Fruit fly (Drosophila melanogaster) whole organism, embryonic: ENCODE data around the gene CG33158.
A peak's percentile ranks its signal among the peaks of the same experiment; 100 is the strongest.

Source experiments
- ATbp ChIP-seq: fragments of 200-800 bp; sonication (Bioruptor generic); optimal IDR thresholded peaks from 2 replicates; lab custom pipeline; 2017; ENCODE audit warnings: missing biosample characterization, mild to moderate bottlenecking, missing genetic modification characterization, missing genetic modification reagents
- Asciz ChIP-seq: fragments of 200-800 bp; sonication (Bioruptor generic); optimal IDR thresholded peaks from 2 replicates; lab custom pipeline; 2017; ENCODE audit warnings: missing biosample characterization, mild to moderate bottlenecking, missing genetic modification characterization, missing genetic modification reagents
- Blimp-1 ChIP-seq: fragments of 200-800 bp; sonication (Bioruptor generic); optimal IDR thresholded peaks from 3 replicates; lab custom pipeline; 2018; ENCODE audit warnings: missing biosample characterization, missing genetic modification characterization, mild to moderate bottlenecking, moderate library complexity, missing genetic modification reagents
- CG10565 ChIP-seq: fragments of 200-800 bp; sonication (Bioruptor generic); optimal IDR thresholded peaks from 3 replicates; lab custom pipeline; 2016; ENCODE audit warnings: missing biosample characterization, mild to moderate bottlenecking, missing genetic modification characterization
- CG10979 ChIP-seq: fragments of 200-800 bp; sonication (Bioruptor generic); optimal IDR thresholded peaks from 2 replicates; lab custom pipeline; 2018; ENCODE audit warnings: missing biosample characterization, mild to moderate bottlenecking, missing genetic modification characterization, moderate library complexity
- CG11456 ChIP-seq: fragments of 200-800 bp; sonication (Bioruptor generic); IDR thresholded peaks from 3 replicates; pipeline ENCODE4 v1.3.6; 2022; ENCODE audit warnings: missing biosample characterization, missing genetic modification characterization
- CG12071 ChIP-seq: fragments of 200-800 bp; sonication (Bioruptor generic); optimal IDR thresholded peaks from 3 replicates; lab custom pipeline; 2018; ENCODE audit warnings: missing biosample characterization, mild to moderate bottlenecking, missing genetic modification characterization
- CG12744 ChIP-seq: fragments of 200-800 bp; sonication (Bioruptor generic); optimal IDR thresholded peaks from 2 replicates; lab custom pipeline; 2016; ENCODE audit warnings: missing biosample characterization, missing genetic modification characterization
- CG14710 ChIP-seq: fragments of 200-800 bp; sonication (Bioruptor generic); optimal IDR thresholded peaks from 3 replicates; lab custom pipeline; 2019; ENCODE audit warnings: missing biosample characterization, mild to moderate bottlenecking, missing genetic modification characterization, moderate library complexity
- CG15073 ChIP-seq: fragments of 200-800 bp; sonication (Bioruptor generic); optimal IDR thresholded peaks from 2 replicates; lab custom pipeline; 2016; ENCODE audit warnings: missing biosample characterization, missing genetic modification characterization
- CG1529 ChIP-seq: fragments of 200-800 bp; sonication (Bioruptor generic); optimal IDR thresholded peaks from 3 replicates; lab custom pipeline; 2018; ENCODE audit warnings: missing biosample characterization, missing genetic modification characterization
- CG15514 ChIP-seq: fragments of 200-800 bp; sonication (Bioruptor generic); optimal IDR thresholded peaks from 3 replicates; lab custom pipeline; 2017; ENCODE audit warnings: missing biosample characterization, missing genetic modification characterization, mild to moderate bottlenecking, moderate library complexity, missing genetic modification reagents
- CG1603 ChIP-seq: fragments of 200-800 bp; sonication (Bioruptor generic); optimal IDR thresholded peaks from 2 replicates; lab custom pipeline; 2019; ENCODE audit warnings: missing biosample characterization, mild to moderate bottlenecking, missing genetic modification characterization, moderate library complexity
- CG17361 ChIP-seq: fragments of 200-800 bp; sonication (Bioruptor generic); IDR thresholded peaks from 3 replicates; pipeline ENCODE4 v1.3.6; 2022; ENCODE audit warnings: missing biosample characterization, missing genetic modification characterization
- CG17568 ChIP-seq: fragments of 200-800 bp; sonication (Bioruptor generic); optimal IDR thresholded peaks from 2 replicates; lab custom pipeline; 2018; ENCODE audit warnings: missing biosample characterization, mild to moderate bottlenecking, missing genetic modification characterization, moderate library complexity
- CG18262 ChIP-seq: fragments of 200-800 bp; optimal IDR thresholded peaks from 3 replicates; lab custom pipeline; 2019; ENCODE audit warnings: missing biosample characterization, mild to moderate bottlenecking, missing genetic modification characterization, moderate library complexity
- CG2678 ChIP-seq: fragments of 200-800 bp; sonication (Bioruptor generic); optimal IDR thresholded peaks from 3 replicates; lab custom pipeline; 2019; ENCODE audit warnings: missing biosample characterization, mild to moderate bottlenecking, missing genetic modification characterization, moderate library complexity
- CG31388 ChIP-seq: fragments of 200-800 bp; sonication (Bioruptor generic); optimal IDR thresholded peaks from 2 replicates; lab custom pipeline; 2016; ENCODE audit warnings: missing biosample characterization, missing genetic modification characterization
- CG33557 ChIP-seq: fragments of 200-800 bp; sonication (Bioruptor generic); optimal IDR thresholded peaks from 2 replicates; lab custom pipeline; 2019; ENCODE audit warnings: missing biosample characterization, mild to moderate bottlenecking, missing genetic modification characterization, moderate library complexity
- CG4707 ChIP-seq: fragments of 200-800 bp; sonication (Bioruptor generic); optimal IDR thresholded peaks from 2 replicates; lab custom pipeline; 2018; ENCODE audit warnings: missing biosample characterization, mild to moderate bottlenecking, missing genetic modification characterization, moderate library complexity
- CG6813 ChIP-seq: fragments of 200-800 bp; sonication (Bioruptor generic); optimal IDR thresholded peaks from 2 replicates; lab custom pipeline; 2017; ENCODE audit warnings: missing biosample characterization, missing genetic modification characterization, mild to moderate bottlenecking, moderate library complexity, missing genetic modification reagents
- CG8388 ChIP-seq: fragments of 200-800 bp; sonication (Bioruptor generic); optimal IDR thresholded peaks from 2 replicates; lab custom pipeline; 2019; ENCODE audit warnings: missing biosample characterization, mild to moderate bottlenecking, missing genetic modification characterization, moderate library complexity
- CkIIα-i1 ChIP-seq: fragments of 200-800 bp; sonication (Bioruptor generic); IDR thresholded peaks from 2 replicates; pipeline ENCODE4 v1.3.6; 2022; ENCODE audit warnings: missing biosample characterization, missing genetic modification characterization
- CoRest ChIP-seq: fragments of 200-800 bp; sonication (Bioruptor generic); optimal IDR thresholded peaks from 3 replicates; lab custom pipeline; 2018; ENCODE audit warnings: missing biosample characterization, mild to moderate bottlenecking, missing genetic modification characterization, moderate library complexity
- Dbx ChIP-seq: fragments of 200-800 bp; sonication (Bioruptor generic); IDR thresholded peaks from 3 replicates; pipeline ENCODE4 v1.3.6; 2022; ENCODE audit warnings: missing biosample characterization, missing genetic modification characterization
- Deaf1 ChIP-seq: fragments of 200-800 bp; optimal IDR thresholded peaks from 3 replicates; lab custom pipeline; 2019; ENCODE audit warnings: missing biosample characterization, mild to moderate bottlenecking, missing genetic modification characterization, moderate library complexity
- Ets65A ChIP-seq: fragments of 200-800 bp; sonication (Bioruptor generic); peaks from one replicate; lab custom pipeline; 2016; ENCODE audit warnings: missing biosample characterization, missing genetic modification characterization
- GATAe ChIP-seq: fragments of 200-800 bp; sonication (Bioruptor generic); conservative IDR thresholded peaks from 2 replicates; pipeline ENCODE4 v1.3.6; 2022; ENCODE audit warnings: missing biosample characterization, missing genetic modification characterization
- Gsc ChIP-seq: fragments of 200-800 bp; sonication (Bioruptor generic); IDR thresholded peaks from 2 replicates; pipeline ENCODE4 v1.3.6; 2022; ENCODE audit warnings: missing biosample characterization, missing genetic modification characterization
- Hey ChIP-seq: fragments of 200-800 bp; sonication (Bioruptor generic); optimal IDR thresholded peaks from 3 replicates; lab custom pipeline; 2018; ENCODE audit warnings: missing biosample characterization, mild to moderate bottlenecking, missing genetic modification characterization
- Scr ChIP-seq: fragments of 200-800 bp; sonication (Bioruptor generic); IDR thresholded peaks from 2 replicates; pipeline ENCODE4 v1.3.6; 2022; ENCODE audit warnings: missing biosample characterization, missing genetic modification characterization; ENCODE audit not compliant: partially characterized antibody
- Xrp1 ChIP-seq: fragments of 200-800 bp; sonication (Bioruptor generic); IDR thresholded peaks from 2 replicates; pipeline ENCODE4 v1.3.6; 2022; ENCODE audit warnings: missing biosample characterization, missing genetic modification characterization
- az2 ChIP-seq: fragments of 200-800 bp; sonication (Bioruptor generic); optimal IDR thresholded peaks from 3 replicates; lab custom pipeline; 2016; ENCODE audit warnings: missing biosample characterization, missing genetic modification characterization
- bab2 ChIP-seq: fragments of 200-800 bp; sonication (Bioruptor generic); optimal IDR thresholded peaks from 2 replicates; lab custom pipeline; 2016; ENCODE audit warnings: missing biosample characterization, missing genetic modification characterization
- bsh ChIP-seq, 2 experiments: fragments of 200-800 bp; sonication (Bioruptor generic); optimal IDR thresholded peaks; 2 replicates each; lab custom pipeline; 2017 to 2018; ENCODE audit warnings: mild to moderate bottlenecking in 2 of 2, missing biosample characterization in 2 of 2, missing genetic modification characterization in 2 of 2, moderate library complexity in 1 of 2
- dysf ChIP-seq: fragments of 200-800 bp; sonication (Bioruptor generic); IDR thresholded peaks from 3 replicates; pipeline ENCODE4 v1.3.6; 2022; ENCODE audit warnings: missing biosample characterization, missing genetic modification characterization
- gem ChIP-seq: fragments of 200-800 bp; sonication (Bioruptor generic); optimal IDR thresholded peaks from 2 replicates; lab custom pipeline; 2019; ENCODE audit warnings: missing biosample characterization, mild to moderate bottlenecking, missing genetic modification characterization, moderate library complexity
- grau ChIP-seq: fragments of 200-800 bp; optimal IDR thresholded peaks from 3 replicates; lab custom pipeline; 2019; ENCODE audit warnings: missing biosample characterization, mild to moderate bottlenecking, missing genetic modification characterization, moderate library complexity
- kni ChIP-seq: fragments of 200-800 bp; sonication (Bioruptor generic); optimal IDR thresholded peaks from 3 replicates; lab custom pipeline; 2017; ENCODE audit warnings: mild to moderate bottlenecking, missing biosample characterization, missing genetic modification reagents, missing genetic modification characterization
- lab ChIP-seq: fragments of 200-800 bp; sonication (Bioruptor generic); optimal IDR thresholded peaks from 3 replicates; lab custom pipeline; 2017; ENCODE audit warnings: missing biosample characterization, missing genetic modification characterization, mild to moderate bottlenecking, moderate library complexity, missing genetic modification reagents
- maf-S ChIP-seq: fragments of 200-800 bp; sonication (Bioruptor generic); optimal IDR thresholded peaks from 2 replicates; lab custom pipeline; 2016; ENCODE audit warnings: missing biosample characterization, missing genetic modification characterization
- odd ChIP-seq: fragments of 200-800 bp; sonication (Bioruptor generic); optimal IDR thresholded peaks from 2 replicates; lab custom pipeline; 2017; ENCODE audit warnings: missing biosample characterization, mild to moderate bottlenecking, missing genetic modification characterization
- pita ChIP-seq: fragments of 200-800 bp; sonication (Bioruptor generic); optimal IDR thresholded peaks from 2 replicates; lab custom pipeline; 2017; ENCODE audit warnings: missing biosample characterization, mild to moderate bottlenecking, missing genetic modification characterization
- row ChIP-seq: fragments of 200-800 bp; sonication (Bioruptor generic); IDR thresholded peaks from 3 replicates; pipeline ENCODE4 v1.3.6; 2022; ENCODE audit warnings: missing biosample characterization, missing genetic modification characterization
- schlank ChIP-seq: fragments of 200-800 bp; sonication (Bioruptor generic); optimal IDR thresholded peaks from 2 replicates; lab custom pipeline; 2018; ENCODE audit warnings: missing biosample characterization, mild to moderate bottlenecking, missing genetic modification characterization
- sens ChIP-seq: fragments of 200-800 bp; sonication (Bioruptor generic); peaks from one replicate; lab custom pipeline; 2016; ENCODE audit warnings: missing biosample characterization, missing genetic modification characterization
- tap ChIP-seq: fragments of 200-800 bp; optimal IDR thresholded peaks from 3 replicates; lab custom pipeline; 2019; ENCODE audit warnings: missing biosample characterization, mild to moderate bottlenecking, missing genetic modification characterization, moderate library complexity

Gene CG33158

DNA sequence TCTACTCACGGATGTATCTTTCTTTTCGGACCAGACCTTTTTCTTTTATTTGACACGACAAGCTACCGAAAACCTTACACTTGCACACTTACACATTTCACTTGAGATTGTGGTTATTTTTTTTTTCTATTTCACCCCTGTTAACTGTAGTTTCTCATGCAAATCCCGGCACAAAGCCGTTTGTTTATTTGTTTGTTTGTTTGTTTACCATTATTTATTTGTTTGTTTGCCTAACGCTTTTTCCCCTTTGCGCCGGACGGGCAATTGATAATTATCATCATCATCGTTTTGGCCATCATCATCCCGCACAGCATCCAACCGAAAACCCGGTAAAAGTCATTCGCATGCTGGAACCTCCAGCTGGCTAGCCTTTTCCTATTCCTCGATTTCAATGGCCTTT is 11.7 kb downstream of the CG33158 start (continued):
- TF ChIP-seq Dbx (GFP tag; lab: Robert Waterston, UW) (no peak), CG12071 (peak; percentile 26), CG14710 (tag; lab: Kevin White, UChicago) (peak; percentile 3), GATAe (GFP tag; lab: Robert Waterston, UW) (no peak), kni (GFP tag; lab: Kevin White, UChicago) (peak; percentile 1), CG2678 (peak; percentile 29), CG1603 (tag; lab: Kevin White, UChicago) (peak; percentile 1), grau (no peak), Xrp1 (GFP tag; lab: Robert Waterston, UW) (no peak), CG4707 (GFP tag; lab: Kevin White, UChicago) (peak; percentile 12), odd (peak; percentile 0), CG15073 (GFP tag; lab: Kevin White, UChicago) (no peak), Gsc (GFP tag; lab: Robert Waterston, UW) (no peak), CG1529 (GFP tag; lab: Kevin White, UChicago) (peak; percentile 8), lab (peak; percentile 15), ATbp (GFP tag; lab: Kevin White, UChicago) (peak; percentile 60), CG17568 (peak; percentile 27), schlank (tag; lab: Kevin White, UChicago) (no peak), Ets65A (GFP tag; lab: Kevin White, UChicago) (peak; percentile 86), Hey (tag; lab: Kevin White, UChicago) (no peak), CG31388 (GFP tag; lab: Kevin White, UChicago) (no peak)
- TF ChIP-seq, all 482 proteins: peak for 31

DNA sequence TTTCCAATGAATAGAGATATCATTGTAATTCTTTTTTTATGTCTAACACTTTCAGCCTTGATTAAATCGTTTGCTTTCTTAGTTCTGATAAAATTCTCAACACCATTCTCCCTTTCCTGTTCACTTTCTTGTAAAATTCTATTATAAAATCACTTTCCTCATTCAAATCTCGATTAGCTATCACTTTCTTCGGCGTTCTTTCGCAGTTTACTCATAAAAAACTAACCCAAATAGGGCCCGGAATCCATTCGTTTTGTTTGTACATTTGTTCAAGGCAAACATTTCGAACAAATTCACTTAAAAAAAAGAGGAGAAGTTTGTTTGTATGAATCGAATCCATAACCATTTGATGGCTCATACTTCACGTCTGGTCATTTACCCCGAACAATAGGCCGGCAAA is 14.2 kb downstream of the CG33158 start:
- TF ChIP-seq CG10565 (GFP tag; lab: Kevin White, UChicago) = no peak
- peak; percentile 21 for TF ChIP-seq sens
- peak in 1 of 2 experiments; percentile 7 for TF ChIP-seq bsh (GFP tag; optimal IDR thresholded peaks at IDR 0.05; lab: Kevin White, UChicago)
- no peak for TF ChIP-seq tap (tag; lab: Kevin White, UChicago)
- peak; percentile 3 for TF ChIP-seq CG6813 (GFP tag; lab: Kevin White, UChicago)
- TF ChIP-seq CG33557 (GFP tag; lab: Kevin White, UChicago) = peak; percentile 5
- TF ChIP-seq kni (GFP tag; lab: Kevin White, UChicago) = peak; percentile 23
- peak; percentile 91 for TF ChIP-seq Blimp-1 (GFP tag; lab: Kevin White, UChicago)
- peak; percentile 6 for TF ChIP-seq gem
- no peak for TF ChIP-seq CkIIα-i1
- no peak for TF ChIP-seq CG15514 (GFP tag; lab: Kevin White, UChicago)

DNA sequence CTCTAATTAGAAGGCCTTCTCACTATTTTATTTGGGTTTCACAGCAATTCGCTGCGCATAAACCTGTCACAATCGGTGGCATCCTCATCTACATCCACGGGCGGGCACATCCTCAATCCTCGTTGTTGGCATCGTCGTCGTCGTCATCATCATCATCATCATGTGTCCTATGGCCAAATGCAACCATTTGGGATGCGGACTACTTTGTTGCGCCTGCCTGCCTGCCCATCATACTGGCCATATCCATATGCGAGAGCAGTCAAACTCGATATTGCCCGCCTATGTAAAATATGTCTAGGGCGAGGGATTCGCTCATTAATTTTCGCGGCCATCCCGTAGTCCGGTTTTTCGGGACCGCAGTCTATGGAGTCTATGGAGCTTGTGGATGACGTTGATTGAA is 17.9 kb downstream of the CG33158 start:
- TF ChIP-seq CG18262 = no peak

DNA sequence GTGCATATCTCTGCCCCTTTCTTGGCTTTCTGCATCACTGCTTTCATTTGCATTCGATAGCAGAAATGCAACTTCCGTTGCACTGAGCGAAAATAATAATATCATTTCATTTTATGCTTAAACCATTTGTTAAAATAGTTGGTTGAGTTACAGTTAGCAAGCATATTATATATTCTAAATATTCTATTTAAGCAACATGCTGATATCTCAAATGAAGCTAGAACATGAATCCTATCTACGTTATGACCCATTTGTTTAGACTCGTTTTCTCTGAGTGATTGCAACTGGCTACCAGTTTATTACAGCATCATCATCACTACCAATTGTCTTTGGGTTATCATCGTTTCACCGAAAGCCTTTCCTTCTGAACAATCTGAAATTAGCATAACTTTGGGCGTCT is 23.2 kb downstream of the CG33158 start:
- TF ChIP-seq CG11456 (GFP tag; lab: Robert Waterston, UW) (no peak), Asciz (GFP tag; lab: Kevin White, UChicago) (peak; percentile 27), CG12744 (GFP tag; lab: Kevin White, UChicago) (no peak), sens (peak; percentile 23), CG17361 (0 out of 3 replicates have a peak, but pooled peaks have one; percentile 26), dysf (GFP tag; lab: Robert Waterston, UW) (no peak), CoRest (tag; lab: Kevin White, UChicago) (no peak), pita (GFP tag; lab: Kevin White, UChicago) (no peak), CG8388 (GFP tag; lab: Kevin White, UChicago) (peak; percentile 17), CG18262 (peak; percentile 42), maf-S (GFP tag; lab: Kevin White, UChicago) (no peak), row (GFP tag; lab: Robert Waterston, UW) (0 out of 3 replicates have a peak, but pooled peaks have one; percentile 26), Deaf1 (tag; lab: Kevin White, UChicago) (no peak), az2 (GFP tag; lab: Kevin White, UChicago) (peak; percentile 1), bab2 (GFP tag; lab: Kevin White, UChicago) (no peak), Scr (GFP tag; lab: Robert Waterston, UW) (no peak), CG10979 (tag; lab: Kevin White, UChicago) (peak; percentile 35)
